Worm (Caenorhabditis elegans): ENCODE data around the gene cpsf-4.

- TF ChIP-seq him-1 (tag; optimal IDR thresholded peaks at IDR 0.05) (no peak), W03F9.2 (tag; optimal IDR thresholded peaks at IDR 0.05) (no peak), dao-5 (tag; optimal IDR thresholded peaks at IDR 0.05) (no peak)
These were observed 31.3 kb upstream of the cpsf-4 start, which contains the start of gene dhhc-6 for ce11 chrIV:12124314-12125084.
